ENCODE assay signal across 4 worm cellular contexts in the genomic region with DNA sequence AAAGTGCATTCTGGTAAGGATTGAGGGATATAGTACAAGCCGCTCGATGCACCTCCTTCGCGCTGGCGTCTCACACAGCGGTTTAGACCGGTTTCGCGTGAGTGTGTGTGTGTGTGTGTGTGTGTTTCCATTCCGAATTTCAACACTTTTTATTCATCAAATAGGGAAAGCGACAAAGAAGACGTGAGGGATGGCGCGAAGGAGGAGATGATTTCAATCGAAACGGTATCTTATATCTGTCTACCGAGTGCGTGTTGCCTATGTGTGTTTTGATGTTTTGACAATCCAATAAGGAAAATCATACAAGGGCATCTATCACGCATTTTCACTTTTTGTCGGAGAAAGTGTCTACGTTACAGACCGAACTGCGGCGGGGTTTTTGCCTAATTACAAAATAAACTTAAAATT.
TF ChIP-seq lines count a peak whose summit lies in the region.

No protein-coding gene starts in this region.

TF ChIP-seq in whole organism, L1 larva, 84 proteins besides CTCF, POLR2A, EP300 and RAD21 (continued from another document and continues in another):
- TF ChIP-seq unc-130 (tag; optimal IDR thresholded peaks at IDR 0.05; lab: Kevin White, UChicago) (peak; percentile 24), nhr-237 (tag; optimal IDR thresholded peaks at IDR 0.05; lab: Kevin White, UChicago) (no peak), mab-9 (GFP tag; IDR thresholded peaks at IDR 0.05; lab: Robert Waterston, UW) (no peak), pax-3 (tag; optimal IDR thresholded peaks at IDR 0.05; lab: Kevin White, UChicago) (no peak), snpc-4 (tag; optimal IDR thresholded peaks at IDR 0.05; lab: Kevin White, UChicago) (no peak), unc-98 (GFP tag; IDR thresholded peaks at IDR 0.05; lab: Robert Waterston, UW) (no peak), ceh-63 (GFP tag; optimal IDR thresholded peaks at IDR 0.05; lab: Kevin White, UChicago) (no peak), nhr-20 (tag; optimal IDR thresholded peaks at IDR 0.05; lab: Kevin White, UChicago) (peak; percentile 65), fos-1 (tag; optimal IDR thresholded peaks at IDR 0.05; lab: Kevin White, UChicago) (no peak), aly-2 (tag; optimal IDR thresholded peaks at IDR 0.05; lab: Kevin White, UChicago) (no peak), blmp-1 (tag; optimal IDR thresholded peaks at IDR 0.05; lab: Kevin White, UChicago) (peak; percentile 95), C16A3.4 (tag; optimal IDR thresholded peaks at IDR 0.05; lab: Kevin White, UChicago) (no peak), egl-27 (tag; optimal IDR thresholded peaks at IDR 0.05; lab: Kevin White, UChicago) (no peak), fkh-10 (GFP tag; optimal IDR thresholded peaks at IDR 0.05; lab: Kevin White, UChicago) (no peak), lin-13 (GFP tag; optimal IDR thresholded peaks at IDR 0.05; lab: Kevin White, UChicago) (no peak), ets-5 (GFP tag; IDR thresholded peaks at IDR 0.05; lab: Robert Waterston, UW) (no peak), mef-2 (tag; optimal IDR thresholded peaks at IDR 0.05; lab: Kevin White, UChicago) (no peak), nhr-85 (tag; lab: Kevin White, UChicago) (peak; percentile 98), mdl-1 (tag; optimal IDR thresholded peaks at IDR 0.05; lab: Kevin White, UChicago) (peak in 1 of 2 experiments; percentile 13), Y116A8C.19 (tag; optimal IDR thresholded peaks at IDR 0.05; lab: Kevin White, UChicago; ENCODE audit: borderline replicate concordance) (no peak), vab-15 (tag; optimal IDR thresholded peaks at IDR 0.05; lab: Kevin White, UChicago) (no peak), zip-4 (GFP tag; optimal IDR thresholded peaks at IDR 0.05; lab: Kevin White, UChicago) (no peak), elt-3 (tag; optimal IDR thresholded peaks at IDR 0.05; lab: Kevin White, UChicago) (peak in 5 of 6 experiments; percentile 12 to 90 (median 75)), lin-35 (GFP tag; optimal IDR thresholded peaks at IDR 0.05; lab: Kevin White, UChicago) (peak in 1 of 2 experiments; percentile 40), C34B4.2 (tag; optimal IDR thresholded peaks at IDR 0.05; lab: Kevin White, UChicago) (no peak), lin-14 (GFP tag; optimal IDR thresholded peaks at IDR 0.05; lab: Kevin White, UChicago) (peak; percentile 89), nhr-90 (tag; optimal IDR thresholded peaks at IDR 0.05; lab: Kevin White, UChicago; ENCODE audit: poor library complexity) (peak; percentile 56), mep-1 (tag; optimal IDR thresholded peaks at IDR 0.05; lab: Kevin White, UChicago) (peak; percentile 44), lir-3 (tag; optimal IDR thresholded peaks at IDR 0.05; lab: Kevin White, UChicago; ENCODE audit: poor library complexity) (no peak), nhr-19 (GFP tag; conservative IDR thresholded peaks at IDR 0.05; lab: Robert Waterston, UW) (0 out of 2 replicates have a peak, but pooled peaks have one; percentile 6), nhr-11 (tag; optimal IDR thresholded peaks at IDR 0.05; lab: Kevin White, UChicago) (no peak)

TF ChIP-seq in whole organism, L2 larva, 48 proteins besides CTCF, POLR2A, EP300 and RAD21 (continued from another document):
- TF ChIP-seq elt-3 (tag; optimal IDR thresholded peaks at IDR 0.05; lab: Kevin White, UChicago) = no peak
- peak; percentile 71 for TF ChIP-seq sma-9 (GFP tag; optimal IDR thresholded peaks at IDR 0.05; lab: Kevin White, UChicago)
- no peak for TF ChIP-seq sma-9 (tag; optimal IDR thresholded peaks at IDR 0.05; lab: Kevin White, UChicago)
- TF ChIP-seq skn-1 (tag; optimal IDR thresholded peaks at IDR 0.05; lab: Kevin White, UChicago) = no peak
- peak; percentile 1 for TF ChIP-seq fos-1 (tag; optimal IDR thresholded peaks at IDR 0.05; lab: Kevin White, UChicago)
- TF ChIP-seq mdl-1 (tag; optimal IDR thresholded peaks at IDR 0.05; lab: Kevin White, UChicago) = peak in 1 of 2 experiments; percentile 1
- TF ChIP-seq nhr-6 (tag; optimal IDR thresholded peaks at IDR 0.05; lab: Kevin White, UChicago) = peak; percentile 10
- TF ChIP-seq nhr-21 (tag; optimal IDR thresholded peaks at IDR 0.05; lab: Kevin White, UChicago) = peak; percentile 91
- no peak for TF ChIP-seq unc-62 (GFP tag; optimal IDR thresholded peaks at IDR 0.05; lab: Kevin White, UChicago)
- no peak for TF ChIP-seq elt-1 (tag; optimal IDR thresholded peaks at IDR 0.05; lab: Kevin White, UChicago)

TF ChIP-seq in whole organism, L3 larva, 47 proteins besides CTCF, POLR2A, EP300 and RAD21 (continued from another document):
- TF ChIP-seq R02D3.7 (tag; optimal IDR thresholded peaks at IDR 0.05; lab: Kevin White, UChicago) (no peak), ZK546.5 (tag; optimal IDR thresholded peaks at IDR 0.05; lab: Kevin White, UChicago) (no peak), ama-1 (optimal IDR thresholded peaks at IDR 0.05; lab: Kevin White, UChicago) (peak; percentile 15)
TF ChIP-seq in whole organism, L3 larva: peak in this region for 8.

TF ChIP-seq in whole organism, L4 larva, 104 proteins besides CTCF, POLR2A, EP300 and RAD21 (continued from another document):
- TF ChIP-seq lsy-2 (tag; optimal IDR thresholded peaks at IDR 0.05; lab: Kevin White, UChicago) (peak in 1 of 2 experiments; percentile 26), nhr-25 (tag; optimal IDR thresholded peaks at IDR 0.05; lab: Kevin White, UChicago; ENCODE audit: borderline replicate concordance, insufficient read depth) (peak; percentile 16), nhr-28 (tag; optimal IDR thresholded peaks at IDR 0.05; lab: Kevin White, UChicago) (peak; percentile 56), mxl-3 (GFP tag; optimal IDR thresholded peaks at IDR 0.05; lab: Kevin White, UChicago) (peak; percentile 53), R02D3.7 (tag; optimal IDR thresholded peaks at IDR 0.05; lab: Kevin White, UChicago) (no peak)
